Fruit fly (Drosophila melanogaster): ENCODE measurements around the gene spel1.

dm6 chr2L:14401616-14402240 is 39.9 kb downstream of the spel1 start:
- no peak for TF ChIP-seq CG8478 (optimal IDR thresholded peaks at IDR 0.05)
- no peak for TF ChIP-seq CTCF (optimal IDR thresholded peaks at IDR 0.05)
